Worm (Caenorhabditis elegans): ENCODE data around the gene math-3.
"Not testable (repeated sequence)": the region's sequence is repeated elsewhere in the genome, so short reads cannot be mapped to it uniquely, and the experiment has no call there.

The math-3 gene

DNA sequence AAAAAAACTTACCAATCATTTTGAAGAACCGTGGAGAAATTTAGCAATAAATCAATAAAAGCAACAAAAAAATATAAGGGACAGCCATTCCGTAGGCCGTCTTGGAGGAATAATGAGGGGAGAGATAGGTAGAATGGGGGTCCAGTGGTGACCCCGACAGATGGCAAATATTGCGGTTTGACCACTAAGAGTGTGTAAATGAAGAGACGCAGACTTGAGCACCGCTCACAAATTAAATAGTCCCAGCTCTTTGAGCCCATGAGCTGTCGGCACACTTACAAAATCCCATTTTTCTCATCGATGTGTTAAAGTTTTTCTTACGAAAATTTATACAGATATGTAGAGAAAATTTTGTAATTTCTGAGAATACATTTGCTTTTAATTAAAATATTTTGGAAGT is 48.9 kb downstream of the math-3 start, which contains the start of gene fbxa-3:
fbxa-3 (minus strand) TSS at position 101 of the 400 bp plus-strand sequence.
- TF ChIP-seq unc-62 (GFP tag; optimal IDR thresholded peaks at IDR 0.05) = no peak

DNA sequence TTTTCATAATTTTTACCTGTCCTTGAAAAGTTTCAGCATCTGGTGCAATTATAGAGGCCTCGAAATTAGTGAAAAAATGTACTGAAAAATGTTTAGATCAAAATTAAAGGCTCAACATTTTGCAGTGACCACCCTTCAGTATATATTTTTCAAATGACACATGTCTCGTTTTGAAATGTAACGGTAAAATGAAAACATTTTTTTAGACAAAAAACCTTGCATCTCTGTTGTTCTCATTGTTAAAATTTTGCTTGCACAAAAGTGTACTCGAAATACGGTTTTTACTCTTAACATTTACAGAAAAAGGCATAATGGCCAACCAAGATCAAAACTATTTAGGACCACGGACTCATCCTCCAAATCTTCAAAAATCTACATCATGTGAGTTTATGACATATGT is 52.4 kb downstream of the math-3 start, which contains the start of gene math-41:
math-41 (plus strand) TSS at position 301 of the 400 bp plus-strand sequence.
- TF ChIP-seq unc-62 (GFP tag; optimal IDR thresholded peaks at IDR 0.05) = not testable (repeated sequence)
